Fruit fly (Drosophila melanogaster): ENCODE measurements around the gene CRMP.

Gene CRMP

dm6 chr3R:5620387-5620956, 49.6 kb downstream of the CRMP start (continued):
- TF ChIP-seq CG6654 (GFP tag; optimal IDR thresholded peaks at IDR 0.05): peak; percentile 38
- TF ChIP-seq Hmr (GFP tag; optimal IDR thresholded peaks at IDR 0.05): peak; percentile 59
- TF ChIP-seq Hr3 (GFP tag; optimal IDR thresholded peaks at IDR 0.05): peak; percentile 68
- 0 out of 2 replicates have a peak, but pooled peaks have one; percentile 46 for TF ChIP-seq Ada2b (GFP tag; IDR thresholded peaks at IDR 0.05)
- TF ChIP-seq gsb (GFP tag; IDR thresholded peaks at IDR 0.05): 0 out of 2 replicates have a peak, but pooled peaks have one; percentile 9
- peak; percentile 43 to 70 for TF ChIP-seq Pdp1 (GFP tag; optimal IDR thresholded peaks at IDR 0.05)
- TF ChIP-seq grau (tag; optimal IDR thresholded peaks at IDR 0.05): peak; percentile 54
- no peak for TF ChIP-seq amos (GFP tag; IDR thresholded peaks at IDR 0.05; ENCODE audit: partially characterized antibody)
- 0 out of 2 replicates have a peak, but pooled peaks have one; percentile 35 for TF ChIP-seq peb (GFP tag; IDR thresholded peaks at IDR 0.05)
- no peak for TF ChIP-seq rib (GFP tag; IDR thresholded peaks at IDR 0.05)
- no peak for TF ChIP-seq CrebB (tag; optimal IDR thresholded peaks at IDR 0.05)
- peak; percentile 72 to 73 for TF ChIP-seq dpn (GFP tag; optimal IDR thresholded peaks at IDR 0.05)
- no peak; the same call in 1 of the 2 replicates for TF ChIP-seq CG43689 (GFP tag; IDR thresholded peaks at IDR 0.05)
- peak; percentile 58 for TF ChIP-seq CG15269 (tag; optimal IDR thresholded peaks at IDR 0.05)
- peak; percentile 68 for TF ChIP-seq H2.0 (GFP tag; IDR thresholded peaks at IDR 0.05)
- no peak for TF ChIP-seq CG2199 (GFP tag; IDR thresholded peaks at IDR 0.05)
- peak; percentile 17 for TF ChIP-seq CG30020 (tag; optimal IDR thresholded peaks at IDR 0.05)
- TF ChIP-seq grn (GFP tag; optimal IDR thresholded peaks at IDR 0.05): peak; percentile 95
- TF ChIP-seq ab (GFP tag; optimal IDR thresholded peaks at IDR 0.05): peak; percentile 48
- TF ChIP-seq run (tag; optimal IDR thresholded peaks at IDR 0.05): no peak
- TF ChIP-seq Mes4 (GFP tag; optimal IDR thresholded peaks at IDR 0.05): peak; percentile 70
- TF ChIP-seq CG11696 (GFP tag; IDR thresholded peaks at IDR 0.05): no peak
- TF ChIP-seq NK7.1 (GFP tag; optimal IDR thresholded peaks at IDR 0.05): no peak
- peak; percentile 64 for TF ChIP-seq CG14667 (GFP tag; IDR thresholded peaks at IDR 0.05)
- TF ChIP-seq Sin3A (optimal IDR thresholded peaks at IDR 0.05): no peak
- no peak for TF ChIP-seq CG8765 (GFP tag; IDR thresholded peaks at IDR 0.05)
- peak; percentile 41; the same call in 1 of the 3 replicates for TF ChIP-seq CG11695 (GFP tag; IDR thresholded peaks at IDR 0.05)
- peak; percentile 62 for TF ChIP-seq Camta (GFP tag; optimal IDR thresholded peaks at IDR 0.05)
- TF ChIP-seq CG18599 (GFP tag; optimal IDR thresholded peaks at IDR 0.05): peak; percentile 65
- TF ChIP-seq CG12744 (GFP tag; optimal IDR thresholded peaks at IDR 0.05): no peak
- peak; percentile 81 for TF ChIP-seq vvl (GFP tag; IDR thresholded peaks at IDR 0.05)
- peak; percentile 52 for TF ChIP-seq crc (GFP tag; optimal IDR thresholded peaks at IDR 0.05)
- peak; percentile 97 for TF ChIP-seq Ets65A (GFP tag)
- TF ChIP-seq CG1647 (GFP tag; optimal IDR thresholded peaks at IDR 0.05): peak; percentile 18
- TF ChIP-seq pan (optimal IDR thresholded peaks at IDR 0.05): no peak
- peak in 1 of 2 experiments; percentile 68 for TF ChIP-seq pan (GFP tag; optimal IDR thresholded peaks at IDR 0.05 in 1 of 2, IDR thresholded peaks at IDR 0.05 in 1 of 2)
- TF ChIP-seq CG4404 (GFP tag; IDR thresholded peaks at IDR 0.05): peak; percentile 39; the same call in 1 of the 2 replicates
- no peak for TF ChIP-seq CG7928 (GFP tag; optimal IDR thresholded peaks at IDR 0.05)
- TF ChIP-seq hbn (GFP tag; IDR thresholded peaks at IDR 0.05; ENCODE audit: partially characterized antibody): no peak
- TF ChIP-seq CG7357 (GFP tag; IDR thresholded peaks at IDR 0.05): peak; percentile 61; the same call in 1 of the 3 replicates
- TF ChIP-seq lmd (GFP tag; IDR thresholded peaks at IDR 0.05): peak; percentile 69
- no peak for TF ChIP-seq Dll (GFP tag; IDR thresholded peaks at IDR 0.05; ENCODE audit: partially characterized antibody)
- TF ChIP-seq HLHmδ (GFP tag; optimal IDR thresholded peaks at IDR 0.05): peak; percentile 10
- TF ChIP-seq Mrtf (GFP tag; IDR thresholded peaks at IDR 0.05): peak; percentile 65
- peak; percentile 49; the same call in 1 of the 2 replicates for TF ChIP-seq ttk (GFP tag; IDR thresholded peaks at IDR 0.05)
- TF ChIP-seq Drgx (GFP tag; IDR thresholded peaks at IDR 0.05): peak; percentile 49; the same call in 1 of the 2 replicates
- peak; percentile 37; the same call in 1 of the 2 replicates for TF ChIP-seq sob (GFP tag; IDR thresholded peaks at IDR 0.05)
- TF ChIP-seq CG34422 (GFP tag; IDR thresholded peaks at IDR 0.05): peak; percentile 63; the same call in 2 of the 3 replicates
- peak; percentile 42 for TF ChIP-seq cato (GFP tag; optimal IDR thresholded peaks at IDR 0.05; ENCODE audit: borderline replicate concordance)
- no peak for TF ChIP-seq NC2α (GFP tag; optimal IDR thresholded peaks at IDR 0.05)
- TF ChIP-seq lbe (GFP tag; optimal IDR thresholded peaks at IDR 0.05): no peak
